Fruit fly (Drosophila melanogaster) whole organism, embryonic: ENCODE measurements around the gene UBL3.

Experiments used
- BEAF-32 ChIP-seq: fragments of 200-800 bp; sonication (Bioruptor generic); optimal IDR thresholded peaks from 3 replicates; lab custom pipeline; 2017; ENCODE audit warnings: missing biosample characterization, missing genetic modification characterization, mild to moderate bottlenecking, moderate library complexity, missing genetic modification reagents
- Bgb ChIP-seq: fragments of 200-800 bp; sonication (Bioruptor generic); IDR thresholded peaks from 2 replicates; pipeline ENCODE4 v1.3.6; 2022; ENCODE audit warnings: missing biosample characterization, missing genetic modification characterization; ENCODE audit not compliant: partially characterized antibody
- CG11560 ChIP-seq: fragments of 200-800 bp; sonication (Bioruptor generic); IDR thresholded peaks from 3 replicates; pipeline ENCODE4 v1.3.6; 2022; ENCODE audit warnings: missing biosample characterization, missing genetic modification characterization
- CG14014 ChIP-seq: fragments of 200-800 bp; sonication (Bioruptor generic); IDR thresholded peaks from 2 replicates; pipeline ENCODE4 v1.3.6; 2022; ENCODE audit warnings: missing biosample characterization, missing genetic modification characterization
- CG14710 ChIP-seq: fragments of 200-800 bp; sonication (Bioruptor generic); optimal IDR thresholded peaks from 3 replicates; lab custom pipeline; 2019; ENCODE audit warnings: missing biosample characterization, mild to moderate bottlenecking, missing genetic modification characterization, moderate library complexity
- CG14860 ChIP-seq: fragments of 200-800 bp; sonication (Bioruptor generic); IDR thresholded peaks from 3 replicates; pipeline ENCODE4 v1.3.6; 2022; ENCODE audit warnings: missing biosample characterization, missing genetic modification characterization; ENCODE audit not compliant: partially characterized antibody
- CG15514 ChIP-seq: fragments of 200-800 bp; sonication (Bioruptor generic); optimal IDR thresholded peaks from 3 replicates; lab custom pipeline; 2017; ENCODE audit warnings: missing biosample characterization, missing genetic modification characterization, mild to moderate bottlenecking, moderate library complexity, missing genetic modification reagents
- CG1647 ChIP-seq: fragments of 200-800 bp; sonication (Bioruptor generic); optimal IDR thresholded peaks from 3 replicates; lab custom pipeline; 2016; ENCODE audit warnings: missing biosample characterization, missing genetic modification characterization
- CG17359 ChIP-seq: fragments of 200-800 bp; sonication (Bioruptor generic); optimal IDR thresholded peaks from 3 replicates; lab custom pipeline; 2018; ENCODE audit warnings: missing biosample characterization, mild to moderate bottlenecking, missing genetic modification characterization, moderate library complexity
- CG17912 ChIP-seq: fragments of 200-800 bp; sonication (Bioruptor generic); optimal IDR thresholded peaks from 2 replicates; lab custom pipeline; 2018; ENCODE audit warnings: missing biosample characterization, mild to moderate bottlenecking, missing genetic modification characterization
- CG18764 ChIP-seq: fragments of 200-800 bp; sonication (Bioruptor generic); optimal IDR thresholded peaks from 3 replicates; lab custom pipeline; 2016; ENCODE audit warnings: missing biosample characterization, missing genetic modification characterization
- CG2678 ChIP-seq: fragments of 200-800 bp; sonication (Bioruptor generic); optimal IDR thresholded peaks from 3 replicates; lab custom pipeline; 2019; ENCODE audit warnings: missing biosample characterization, mild to moderate bottlenecking, missing genetic modification characterization, moderate library complexity
- CG34224 ChIP-seq: fragments of 200-800 bp; sonication (Bioruptor generic); IDR thresholded peaks from 3 replicates; pipeline ENCODE4 v1.3.6; 2022; ENCODE audit warnings: missing biosample characterization, missing genetic modification characterization; ENCODE audit not compliant: partially characterized antibody
- CG4730 ChIP-seq: fragments of 200-800 bp; sonication (Bioruptor generic); IDR thresholded peaks from 2 replicates; pipeline ENCODE4 v1.3.6; 2022; ENCODE audit warnings: missing biosample characterization, missing genetic modification characterization
- CG7271 ChIP-seq: fragments of 200-800 bp; sonication (Bioruptor generic); optimal IDR thresholded peaks from 2 replicates; lab custom pipeline; 2018; ENCODE audit warnings: missing biosample characterization, mild to moderate bottlenecking, missing genetic modification characterization, moderate library complexity
- CG9797 ChIP-seq: fragments of 200-800 bp; sonication (Bioruptor generic); optimal IDR thresholded peaks from 3 replicates; lab custom pipeline; 2018; ENCODE audit warnings: missing biosample characterization, mild to moderate bottlenecking, missing genetic modification characterization
- Dad ChIP-seq: fragments of 200-800 bp; sonication (Bioruptor generic); optimal IDR thresholded peaks from 3 replicates; lab custom pipeline; 2016; ENCODE audit warnings: missing biosample characterization, missing genetic modification characterization
- Dll ChIP-seq: fragments of 200-800 bp; sonication (Bioruptor generic); IDR thresholded peaks from 4 replicates; pipeline ENCODE4 v1.3.6; 2022; ENCODE audit warnings: missing biosample characterization, missing genetic modification characterization; ENCODE audit not compliant: partially characterized antibody
- Dp ChIP-seq: fragments of 200-800 bp; sonication (Bioruptor generic); optimal IDR thresholded peaks from 2 replicates; lab custom pipeline; 2018; ENCODE audit warnings: missing biosample characterization, mild to moderate bottlenecking, missing genetic modification characterization, moderate library complexity
- Hr78 ChIP-seq, 2 experiments: fragments of 200-800 bp in 1 of 2; fragments of >200 bp in 1 of 2; sonication (Bioruptor generic) in 1 of 2; optimal IDR thresholded peaks; 2 replicates each; lab custom pipeline; 2017 to 2019; ENCODE audit warnings: missing biosample characterization in 2 of 2, missing genetic modification characterization in 2 of 2, mild to moderate bottlenecking in 1 of 2, moderate library complexity in 1 of 2
- Kr ChIP-seq: fragments of 200-800 bp; sonication (Bioruptor generic); optimal IDR thresholded peaks from 2 replicates; lab custom pipeline; 2017; ENCODE audit warnings: missing biosample characterization, mild to moderate bottlenecking, missing genetic modification characterization
- Rx ChIP-seq: fragments of 200-800 bp; sonication (Bioruptor generic); IDR thresholded peaks from 2 replicates; pipeline ENCODE4 v1.3.6; 2022; ENCODE audit warnings: missing biosample characterization, missing genetic modification characterization
- Sry-δ ChIP-seq: fragments of 200-800 bp; sonication (Bioruptor generic); optimal IDR thresholded peaks from 2 replicates; lab custom pipeline; 2016; ENCODE audit warnings: missing biosample characterization, missing genetic modification characterization
- TFAM ChIP-seq: fragments of 200-800 bp; sonication (Bioruptor generic); optimal IDR thresholded peaks from 2 replicates; lab custom pipeline; 2017; ENCODE audit warnings: missing biosample characterization, missing genetic modification characterization, inconsistent platforms
- ab ChIP-seq: fragments of 200-800 bp; sonication (Bioruptor generic); optimal IDR thresholded peaks from 2 replicates; lab custom pipeline; 2016; ENCODE audit warnings: missing biosample characterization, missing genetic modification characterization
- ac ChIP-seq: fragments of 200-800 bp; sonication (Bioruptor generic); optimal IDR thresholded peaks from 3 replicates; lab custom pipeline; 2017; ENCODE audit warnings: missing biosample characterization, mild to moderate bottlenecking, missing genetic modification characterization
- aop ChIP-seq: fragments of 200-800 bp; sonication (Bioruptor generic); IDR thresholded peaks from 2 replicates; pipeline ENCODE4 v1.3.6; 2022; ENCODE audit warnings: missing biosample characterization, missing genetic modification characterization
- ato ChIP-seq: fragments of 200-800 bp; sonication (Bioruptor generic); IDR thresholded peaks from 2 replicates; pipeline ENCODE4 v1.3.6; 2022; ENCODE audit warnings: missing biosample characterization, missing genetic modification characterization; ENCODE audit not compliant: partially characterized antibody
- bab2 ChIP-seq: fragments of 200-800 bp; sonication (Bioruptor generic); optimal IDR thresholded peaks from 2 replicates; lab custom pipeline; 2016; ENCODE audit warnings: missing biosample characterization, missing genetic modification characterization
- bbx ChIP-seq: fragments of 200-800 bp; sonication (Bioruptor generic); IDR thresholded peaks from 2 replicates; pipeline ENCODE4 v1.3.6; 2022; ENCODE audit warnings: missing biosample characterization, missing genetic modification characterization; ENCODE audit not compliant: partially characterized antibody
- bowl ChIP-seq: fragments of 200-800 bp; sonication (Bioruptor generic); IDR thresholded peaks from 2 replicates; pipeline ENCODE4 v1.3.6; 2022; ENCODE audit warnings: missing biosample characterization, missing genetic modification characterization
- bsh ChIP-seq, 2 experiments: fragments of 200-800 bp; sonication (Bioruptor generic); optimal IDR thresholded peaks; 2 replicates each; lab custom pipeline; 2017 to 2018; ENCODE audit warnings: mild to moderate bottlenecking in 2 of 2, missing biosample characterization in 2 of 2, missing genetic modification characterization in 2 of 2, moderate library complexity in 1 of 2
- chinmo ChIP-seq: fragments of 200-800 bp; sonication (Bioruptor generic); IDR thresholded peaks from 4 replicates; pipeline ENCODE4 v1.3.6; 2022; ENCODE audit warnings: missing biosample characterization, missing genetic modification characterization; ENCODE audit not compliant: partially characterized antibody
- croc ChIP-seq: fragments of 200-800 bp; sonication (Bioruptor generic); conservative IDR thresholded peaks from 3 replicates; pipeline ENCODE4 v1.3.6; 2022; ENCODE audit warnings: missing biosample characterization, missing genetic modification characterization
- dmrt11E ChIP-seq: fragments of 200-800 bp; sonication (Bioruptor generic); optimal IDR thresholded peaks from 3 replicates; lab custom pipeline; 2018; ENCODE audit warnings: missing biosample characterization, mild to moderate bottlenecking, missing genetic modification characterization, moderate library complexity
- fd102C ChIP-seq: fragments of 200-800 bp; sonication (Bioruptor generic); optimal IDR thresholded peaks from 2 replicates; lab custom pipeline; 2018; ENCODE audit warnings: missing biosample characterization, mild to moderate bottlenecking, missing genetic modification characterization, moderate library complexity
- fd96Cb ChIP-seq: fragments of 200-800 bp; sonication (Bioruptor generic); optimal IDR thresholded peaks from 2 replicates; lab custom pipeline; 2018; ENCODE audit warnings: missing biosample characterization, mild to moderate bottlenecking, missing genetic modification characterization, moderate library complexity
- fru ChIP-seq: fragments of >200 bp; optimal IDR thresholded peaks from 2 replicates; lab custom pipeline; 2017
- grn ChIP-seq: fragments of 200-800 bp; sonication (Bioruptor generic); optimal IDR thresholded peaks from 3 replicates; lab custom pipeline; 2017; ENCODE audit warnings: missing biosample characterization, missing genetic modification characterization
- h ChIP-seq: fragments of >200 bp; optimal IDR thresholded peaks from 2 replicates; lab custom pipeline; 2017
- hbn ChIP-seq: fragments of 200-800 bp; sonication (Bioruptor generic); IDR thresholded peaks from 2 replicates; pipeline ENCODE4 v1.3.6; 2022; ENCODE audit warnings: missing biosample characterization, missing genetic modification characterization; ENCODE audit not compliant: partially characterized antibody
- her ChIP-seq: fragments of 200-800 bp; sonication (Bioruptor generic); optimal IDR thresholded peaks from 2 replicates; lab custom pipeline; 2016; ENCODE audit warnings: missing biosample characterization, missing genetic modification characterization
- knrl ChIP-seq: fragments of 200-800 bp; sonication (Bioruptor generic); IDR thresholded peaks from 3 replicates; pipeline ENCODE4 v1.3.6; 2022; ENCODE audit warnings: missing biosample characterization, missing genetic modification characterization; ENCODE audit not compliant: partially characterized antibody
- lmd ChIP-seq: fragments of 200-800 bp; sonication (Bioruptor generic); IDR thresholded peaks from 2 replicates; pipeline ENCODE4 v1.3.6; 2022; ENCODE audit warnings: missing biosample characterization, missing genetic modification characterization
- mld ChIP-seq: fragments of 200-800 bp; sonication (Bioruptor generic); IDR thresholded peaks from 3 replicates; pipeline ENCODE4 v1.3.6; 2022; ENCODE audit warnings: missing biosample characterization, missing genetic modification characterization; ENCODE audit not compliant: partially characterized antibody
- nerfin-2 ChIP-seq: fragments of 200-800 bp; sonication (Bioruptor generic); IDR thresholded peaks from 2 replicates; pipeline ENCODE4 v1.3.6; 2022; ENCODE audit warnings: missing biosample characterization, missing genetic modification characterization; ENCODE audit not compliant: partially characterized antibody
- pnt ChIP-seq: fragments of 200-800 bp; sonication (Bioruptor generic); optimal IDR thresholded peaks from 3 replicates; lab custom pipeline; 2016; ENCODE audit warnings: missing biosample characterization, missing genetic modification characterization
- wdn ChIP-seq: fragments of 200-800 bp; sonication (Bioruptor generic); IDR thresholded peaks from 2 replicates; pipeline ENCODE4 v1.3.6; 2022; ENCODE audit warnings: missing biosample characterization, missing genetic modification characterization
- zen2 ChIP-seq: fragments of 200-800 bp; sonication (Bioruptor generic); IDR thresholded peaks from 3 replicates; pipeline ENCODE4 v1.3.6; 2022; ENCODE audit warnings: missing biosample characterization, missing genetic modification characterization; ENCODE audit not compliant: partially characterized antibody
- zfh2 ChIP-seq: fragments of 200-800 bp; sonication (Bioruptor generic); optimal IDR thresholded peaks from 2 replicates; lab custom pipeline; 2016; ENCODE audit warnings: missing biosample characterization, missing genetic modification characterization

Gene UBL3

DNA sequence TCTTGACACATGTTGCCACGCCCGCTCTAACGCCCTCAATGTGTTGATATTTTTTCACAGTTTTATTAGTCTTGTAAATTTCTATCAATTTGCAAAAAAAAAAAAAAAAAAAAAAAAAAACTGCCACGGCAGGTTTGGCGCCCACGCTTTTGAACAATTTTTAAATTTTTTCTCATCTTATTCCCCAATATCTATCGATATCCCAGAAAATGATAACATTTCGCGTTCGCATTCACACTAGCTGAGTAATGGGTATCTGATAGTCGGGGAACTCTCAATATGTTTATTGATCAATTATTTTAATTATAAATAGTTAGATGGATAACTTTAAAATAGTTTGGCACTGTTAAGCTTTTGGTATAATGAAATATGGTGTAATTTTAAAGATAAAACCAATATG, 11.6 kb downstream of the UBL3 start (continued):
- TF ChIP-seq grn (no peak), CG14014 (no peak), knrl (peak; percentile 64; the same call in 2 of the 3 replicates), CG18764 (GFP tag; lab: Kevin White, UChicago) (no peak), fd102C (GFP tag; lab: Kevin White, UChicago) (no peak), bab2 (GFP tag; lab: Kevin White, UChicago) (no peak), zfh2 (GFP tag; lab: Kevin White, UChicago) (no peak), ab (no peak), CG4730 (no peak), croc (GFP tag; lab: Robert Waterston, UW) (no peak), lmd (GFP tag; lab: Robert Waterston, UW) (no peak), hbn (peak; percentile 44; the same call in 1 of the 2 replicates), CG9797 (GFP tag; lab: Kevin White, UChicago) (no peak), aop (GFP tag; lab: Robert Waterston, UW) (no peak), CG7271 (no peak), ato (peak; percentile 95), CG14860 (GFP tag; lab: Robert Waterston, UW) (peak; percentile 98), CG34224 (GFP tag; lab: Robert Waterston, UW) (peak; percentile 60; the same call in 2 of the 3 replicates), CG14710 (tag; lab: Kevin White, UChicago) (no peak), Rx (no peak), BEAF-32 (GFP tag; lab: Kevin White, UChicago) (peak; percentile 45), zen2 (GFP tag; lab: Robert Waterston, UW) (peak; percentile 90; the same call in 2 of the 3 replicates), CG11560 (tag; lab: Robert Waterston, UW) (no peak), ac (no peak), Dad (GFP tag; lab: Kevin White, UChicago) (no peak), Bgb (peak; percentile 97), Hr78 (GFP tag; optimal IDR thresholded peaks at IDR 0.05; lab: Kevin White, UChicago) (no peak), CG17359 (tag; lab: Kevin White, UChicago) (no peak), nerfin-2 (GFP tag; lab: Robert Waterston, UW) (peak; percentile 96), her (GFP tag; lab: Kevin White, UChicago) (no peak), CG2678 (tag; lab: Kevin White, UChicago) (no peak), bowl (GFP tag; lab: Robert Waterston, UW) (no peak), Sry-δ (GFP tag; lab: Kevin White, UChicago) (peak; percentile 26), bbx (GFP tag; lab: Robert Waterston, UW) (peak; percentile 97), Kr (GFP tag; lab: Kevin White, UChicago) (no peak), bsh (GFP tag; optimal IDR thresholded peaks at IDR 0.05; lab: Kevin White, UChicago) (no peak), TFAM (no peak), mld (GFP tag; lab: Robert Waterston, UW) (peak; percentile 98), dmrt11E (tag; lab: Kevin White, UChicago) (no peak), fd96Cb (tag; lab: Kevin White, UChicago) (no peak), h (lab: Kevin White, UChicago) (no peak), pnt (no peak), CG17912 (GFP tag; lab: Kevin White, UChicago) (no peak), Dll (peak; percentile 65; the same call in 3 of the 4 replicates), chinmo (GFP tag; lab: Robert Waterston, UW) (peak; percentile 81; the same call in 3 of the 4 replicates), CG15514 (no peak), Dp (peak; percentile 55), fru (lab: Kevin White, UChicago) (no peak), wdn (GFP tag; lab: Robert Waterston, UW) (no peak), CG1647 (GFP tag; lab: Kevin White, UChicago) (no peak)
